Fruit fly (Drosophila melanogaster) whole organism, embryonic: ENCODE measurements around the gene CG15330.

Experiments used
- Atf-2 ChIP-seq: fragments of 200-800 bp; sonication (Bioruptor generic); optimal IDR thresholded peaks from 2 replicates; lab custom pipeline; 2016; ENCODE audit warnings: missing biosample characterization, missing genetic modification characterization
- Bdp1 ChIP-seq: fragments of 200-800 bp; sonication (Bioruptor generic); optimal IDR thresholded peaks from 3 replicates; lab custom pipeline; 2016; ENCODE audit warnings: missing biosample characterization, missing genetic modification characterization
- BtbVII ChIP-seq: fragments of 200-800 bp; sonication (Bioruptor generic); optimal IDR thresholded peaks from 3 replicates; lab custom pipeline; 2017; ENCODE audit warnings: missing biosample characterization, mild to moderate bottlenecking, missing genetic modification characterization
- CG10267 ChIP-seq: fragments of 200-800 bp; sonication (Bioruptor generic); optimal IDR thresholded peaks from 2 replicates; lab custom pipeline; 2018; ENCODE audit warnings: missing biosample characterization, mild to moderate bottlenecking, missing genetic modification characterization, moderate library complexity
- CG10654 ChIP-seq: fragments of 200-800 bp; sonication (Bioruptor generic); optimal IDR thresholded peaks from 2 replicates; lab custom pipeline; 2016; ENCODE audit warnings: missing biosample characterization, missing genetic modification characterization
- CG12155 ChIP-seq: fragments of 200-800 bp; sonication (Bioruptor generic); optimal IDR thresholded peaks from 3 replicates; lab custom pipeline; 2016; ENCODE audit warnings: missing biosample characterization, missing genetic modification characterization
- CG12219 ChIP-seq: fragments of 200-800 bp; sonication (Bioruptor generic); optimal IDR thresholded peaks from 3 replicates; lab custom pipeline; 2018; ENCODE audit warnings: missing biosample characterization, mild to moderate bottlenecking, missing genetic modification characterization
- CG13624 ChIP-seq: fragments of 200-800 bp; sonication (Bioruptor generic); optimal IDR thresholded peaks from 2 replicates; lab custom pipeline; 2016; ENCODE audit warnings: missing biosample characterization, missing genetic modification characterization
- CG15696 ChIP-seq: fragments of 200-800 bp; sonication (Bioruptor generic); optimal IDR thresholded peaks from 2 replicates; lab custom pipeline; 2019; ENCODE audit warnings: missing biosample characterization, mild to moderate bottlenecking, missing genetic modification characterization, moderate library complexity
- CG17385 ChIP-seq: fragments of 200-800 bp; sonication (Bioruptor generic); optimal IDR thresholded peaks from 3 replicates; lab custom pipeline; 2018; ENCODE audit warnings: missing biosample characterization, mild to moderate bottlenecking, missing genetic modification characterization
- CG17829 ChIP-seq: fragments of 200-800 bp; optimal IDR thresholded peaks from 2 replicates; lab custom pipeline; 2019; ENCODE audit warnings: missing biosample characterization, mild to moderate bottlenecking, missing genetic modification characterization, moderate library complexity
- CG31365 ChIP-seq: fragments of 200-800 bp; sonication (Bioruptor generic); optimal IDR thresholded peaks from 2 replicates; lab custom pipeline; 2018; ENCODE audit warnings: missing biosample characterization, mild to moderate bottlenecking, missing genetic modification characterization
- CG3281 ChIP-seq: fragments of 200-800 bp; sonication (Bioruptor generic); optimal IDR thresholded peaks from 3 replicates; lab custom pipeline; 2017; ENCODE audit warnings: missing biosample characterization, mild to moderate bottlenecking, missing genetic modification characterization
- CG33213 ChIP-seq: fragments of 200-800 bp; sonication (Bioruptor generic); optimal IDR thresholded peaks from 3 replicates; lab custom pipeline; 2016; ENCODE audit warnings: missing biosample characterization, missing genetic modification characterization
- CG3838 ChIP-seq: fragments of 200-800 bp; sonication (Bioruptor generic); optimal IDR thresholded peaks from 3 replicates; lab custom pipeline; 2016; ENCODE audit warnings: missing biosample characterization, missing genetic modification characterization
- CG42726 ChIP-seq: fragments of 200-800 bp; sonication (Bioruptor generic); IDR thresholded peaks from 2 replicates; pipeline ENCODE4 v1.3.6; 2022; ENCODE audit warnings: missing biosample characterization, missing genetic modification characterization; ENCODE audit not compliant: partially characterized antibody
- CG6272 ChIP-seq: fragments of 200-800 bp; sonication (Bioruptor generic); IDR thresholded peaks from 2 replicates; pipeline ENCODE4 v1.3.6; 2022; ENCODE audit warnings: missing biosample characterization, missing genetic modification characterization
- CG7786 ChIP-seq: fragments of 200-800 bp; sonication (Bioruptor generic); optimal IDR thresholded peaks from 2 replicates; lab custom pipeline; 2016; ENCODE audit warnings: missing biosample characterization, missing genetic modification characterization
- CG8281 ChIP-seq: fragments of 200-800 bp; sonication (Bioruptor generic); optimal IDR thresholded peaks from 2 replicates; lab custom pipeline; 2018; ENCODE audit warnings: missing biosample characterization, mild to moderate bottlenecking, missing genetic modification characterization, moderate library complexity
- CG8924 ChIP-seq: fragments of 200-800 bp; optimal IDR thresholded peaks from 3 replicates; lab custom pipeline; 2019; ENCODE audit warnings: missing biosample characterization, mild to moderate bottlenecking, missing genetic modification characterization, moderate library complexity
- CG9797 ChIP-seq: fragments of 200-800 bp; sonication (Bioruptor generic); optimal IDR thresholded peaks from 3 replicates; lab custom pipeline; 2018; ENCODE audit warnings: missing biosample characterization, mild to moderate bottlenecking, missing genetic modification characterization
- Chrac-16 ChIP-seq: fragments of 200-800 bp; sonication (Bioruptor generic); optimal IDR thresholded peaks from 3 replicates; lab custom pipeline; 2016; ENCODE audit warnings: missing biosample characterization, missing genetic modification characterization
- CkIIα-i1 ChIP-seq: fragments of 200-800 bp; sonication (Bioruptor generic); IDR thresholded peaks from 2 replicates; pipeline ENCODE4 v1.3.6; 2022; ENCODE audit warnings: missing biosample characterization, missing genetic modification characterization
- CoRest ChIP-seq: fragments of 200-800 bp; sonication (Bioruptor generic); optimal IDR thresholded peaks from 3 replicates; lab custom pipeline; 2018; ENCODE audit warnings: missing biosample characterization, mild to moderate bottlenecking, missing genetic modification characterization, moderate library complexity
- H2.0 ChIP-seq: fragments of 200-800 bp; sonication (Bioruptor generic); IDR thresholded peaks from 2 replicates; pipeline ENCODE4 v1.3.6; 2022; ENCODE audit warnings: missing biosample characterization, missing genetic modification characterization
- Nf-YA ChIP-seq: fragments of 200-800 bp; sonication (Bioruptor generic); IDR thresholded peaks from 2 replicates; pipeline ENCODE4 v1.3.6; 2022; ENCODE audit warnings: missing biosample characterization, missing genetic modification characterization
- Oaz ChIP-seq: fragments of 200-800 bp; sonication (Bioruptor generic); IDR thresholded peaks from 2 replicates; pipeline ENCODE4 v1.3.6; 2022; ENCODE audit warnings: missing biosample characterization, missing genetic modification characterization
- Pdp1 ChIP-seq, 2 experiments: fragments of 200-800 bp; sonication (Bioruptor generic); optimal IDR thresholded peaks; 3 replicates each; lab custom pipeline; 2016; ENCODE audit warnings: missing biosample characterization in 2 of 2, missing genetic modification characterization in 2 of 2, mild to moderate bottlenecking in 1 of 2, moderate library complexity in 1 of 2
- Ravus ChIP-seq: fragments of 200-800 bp; sonication (Bioruptor generic); IDR thresholded peaks from 2 replicates; pipeline ENCODE4 v1.3.6; 2022; ENCODE audit warnings: missing biosample characterization, missing genetic modification characterization
- Ssrp ChIP-seq: fragments of 200-800 bp; sonication (Bioruptor generic); optimal IDR thresholded peaks from 2 replicates; lab custom pipeline; 2018; ENCODE audit warnings: missing biosample characterization, mild to moderate bottlenecking, missing genetic modification characterization, moderate library complexity
- Xbp1 ChIP-seq: fragments of 200-800 bp; sonication (Bioruptor generic); optimal IDR thresholded peaks from 3 replicates; lab custom pipeline; 2016; ENCODE audit warnings: missing biosample characterization, mild to moderate bottlenecking, missing genetic modification characterization
- ato ChIP-seq: fragments of 200-800 bp; sonication (Bioruptor generic); IDR thresholded peaks from 2 replicates; pipeline ENCODE4 v1.3.6; 2022; ENCODE audit warnings: missing biosample characterization, missing genetic modification characterization; ENCODE audit not compliant: partially characterized antibody
- bsh ChIP-seq, 2 experiments: fragments of 200-800 bp; sonication (Bioruptor generic); optimal IDR thresholded peaks; 2 replicates each; lab custom pipeline; 2017 to 2018; ENCODE audit warnings: mild to moderate bottlenecking in 2 of 2, missing biosample characterization in 2 of 2, missing genetic modification characterization in 2 of 2, moderate library complexity in 1 of 2
- cad ChIP-seq: fragments of >200 bp; optimal IDR thresholded peaks from 2 replicates; lab custom pipeline; 2017; ENCODE audit warnings: missing biosample characterization, missing genetic modification characterization
- cg ChIP-seq: fragments of 200-800 bp; sonication (Bioruptor generic); optimal IDR thresholded peaks from 3 replicates; lab custom pipeline; 2019; ENCODE audit warnings: missing biosample characterization, mild to moderate bottlenecking, missing genetic modification characterization, moderate library complexity
- corto ChIP-seq: fragments of 200-800 bp; sonication (Bioruptor generic); optimal IDR thresholded peaks from 2 replicates; lab custom pipeline; 2016; ENCODE audit warnings: missing biosample characterization, mild to moderate bottlenecking, missing genetic modification characterization, moderate library complexity
- en ChIP-seq: fragments of 200-800 bp; sonication (Bioruptor generic); optimal IDR thresholded peaks from 2 replicates; lab custom pipeline; 2016; ENCODE audit warnings: missing biosample characterization, missing genetic modification characterization
- gcm2 ChIP-seq: fragments of 200-800 bp; sonication (Bioruptor generic); optimal IDR thresholded peaks from 2 replicates; lab custom pipeline; 2016; ENCODE audit warnings: missing biosample characterization, missing genetic modification characterization
- gro ChIP-seq: fragments of 200-800 bp; sonication (Bioruptor generic); optimal IDR thresholded peaks from 2 replicates; lab custom pipeline; 2016; ENCODE audit warnings: missing biosample characterization, missing genetic modification characterization
- ind ChIP-seq: fragments of 200-800 bp; sonication (Bioruptor generic); optimal IDR thresholded peaks from 3 replicates; lab custom pipeline; 2016; ENCODE audit warnings: missing biosample characterization, missing genetic modification characterization
- jigr1 ChIP-seq: fragments of 200-800 bp; sonication (Bioruptor generic); IDR thresholded peaks from 3 replicates; pipeline ENCODE4 v1.3.6; 2022; ENCODE audit warnings: missing biosample characterization, missing genetic modification characterization
- jumu ChIP-seq: fragments of 200-800 bp; sonication (Bioruptor generic); optimal IDR thresholded peaks from 3 replicates; lab custom pipeline; 2016; ENCODE audit warnings: missing biosample characterization, missing genetic modification characterization
- klu ChIP-seq: fragments of 200-800 bp; sonication (Bioruptor generic); IDR thresholded peaks from 2 replicates; pipeline ENCODE4 v1.3.6; 2022; ENCODE audit warnings: missing biosample characterization, missing genetic modification characterization
- nom ChIP-seq: fragments of 200-800 bp; sonication (Bioruptor generic); optimal IDR thresholded peaks from 2 replicates; lab custom pipeline; 2017; ENCODE audit warnings: missing biosample characterization, missing genetic modification characterization, mild to moderate bottlenecking, moderate library complexity, missing genetic modification reagents
- run ChIP-seq: fragments of 200-800 bp; sonication (Bioruptor generic); optimal IDR thresholded peaks from 3 replicates; lab custom pipeline; 2018; ENCODE audit warnings: missing biosample characterization, mild to moderate bottlenecking, missing genetic modification characterization
- slbo ChIP-seq: fragments of 200-800 bp; sonication (Bioruptor generic); IDR thresholded peaks from 2 replicates; pipeline ENCODE4 v1.3.6; 2022; ENCODE audit warnings: missing biosample characterization, missing genetic modification characterization
- trh ChIP-seq: fragments of 200-800 bp; sonication (Bioruptor generic); optimal IDR thresholded peaks from 2 replicates; lab custom pipeline; 2016; ENCODE audit warnings: missing biosample characterization, missing genetic modification characterization
- wdn ChIP-seq: fragments of 200-800 bp; sonication (Bioruptor generic); IDR thresholded peaks from 2 replicates; pipeline ENCODE4 v1.3.6; 2022; ENCODE audit warnings: missing biosample characterization, missing genetic modification characterization
- wek ChIP-seq: fragments of 200-800 bp; sonication (Bioruptor generic); optimal IDR thresholded peaks from 3 replicates; lab custom pipeline; 2018; ENCODE audit warnings: missing biosample characterization, mild to moderate bottlenecking, missing genetic modification characterization, moderate library complexity

CG15330 gene

DNA sequence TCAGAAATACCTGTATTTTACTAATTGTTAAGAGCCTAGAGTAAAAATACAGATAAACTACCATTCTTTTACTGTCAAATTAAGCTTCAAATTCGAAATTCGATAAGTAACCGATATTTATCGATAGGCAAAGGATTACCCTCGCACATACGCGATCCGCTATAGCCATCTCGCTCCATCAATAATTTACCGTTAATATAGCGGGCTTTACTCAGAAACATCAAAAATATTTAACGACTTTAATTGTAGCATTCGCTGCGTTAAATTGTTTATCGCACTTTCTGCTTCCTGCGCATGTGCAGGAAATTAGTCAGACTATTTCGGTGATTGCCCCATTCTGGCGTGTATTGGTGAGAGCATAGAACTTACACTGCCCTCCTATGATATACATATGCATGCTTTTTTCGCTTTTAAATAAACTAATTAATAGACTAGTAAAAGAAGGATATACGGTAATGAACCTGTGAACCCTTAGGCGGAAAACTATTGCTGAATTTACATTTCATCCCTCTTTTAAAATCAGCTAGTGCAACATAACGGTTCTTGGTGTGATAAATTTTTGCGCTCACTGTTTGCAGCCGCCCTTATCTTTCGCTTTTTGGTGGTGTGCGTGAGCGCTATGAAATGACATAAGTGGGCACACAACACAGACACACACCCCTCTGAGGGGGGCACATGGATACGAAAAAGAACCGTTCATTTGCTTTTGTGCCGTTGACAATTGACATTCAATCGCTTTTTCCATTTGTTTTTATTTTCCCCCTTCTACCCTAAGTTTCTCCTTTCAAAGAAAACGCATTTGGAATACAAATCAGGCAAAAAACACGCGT lies 47.4 kb upstream of the CG15330 start, which contains the start of the genes dpr14 and spidey (continued):
- peak; percentile 80 for TF ChIP-seq CG33213 (GFP tag; lab: Kevin White, UChicago)
- TF ChIP-seq slbo (GFP tag; lab: Robert Waterston, UW) = peak; percentile 94
- TF ChIP-seq CG15696 = peak; percentile 68
- peak; percentile 92 for TF ChIP-seq gro (GFP tag; lab: Kevin White, UChicago)
- TF ChIP-seq CkIIα-i1 (GFP tag; lab: Robert Waterston, UW) = peak; percentile 36; the same call in 1 of the 2 replicates
- TF ChIP-seq Oaz (GFP tag; lab: Robert Waterston, UW) = peak; percentile 86
- peak; percentile 90 for TF ChIP-seq Xbp1 (GFP tag; lab: Kevin White, UChicago)
- no peak for TF ChIP-seq ato (GFP tag; lab: Robert Waterston, UW)
- no peak for TF ChIP-seq corto (GFP tag; lab: Kevin White, UChicago)
- TF ChIP-seq nom = peak; percentile 63
- TF ChIP-seq jigr1 = peak; percentile 66; the same call in 2 of the 3 replicates
- peak; percentile 33 for TF ChIP-seq trh (GFP tag; lab: Kevin White, UChicago)
- TF ChIP-seq bsh (GFP tag; optimal IDR thresholded peaks at IDR 0.05; lab: Kevin White, UChicago) = peak; percentile 44 to 92
- TF ChIP-seq CG8281 = peak; percentile 61
- TF ChIP-seq CG7786 (GFP tag; lab: Kevin White, UChicago) = peak; percentile 90
- TF ChIP-seq CG3838 = peak; percentile 62
- TF ChIP-seq ind (GFP tag; lab: Kevin White, UChicago) = peak; percentile 90
- peak; percentile 83 for TF ChIP-seq Atf-2
- peak; percentile 38 for TF ChIP-seq en
- TF ChIP-seq Bdp1 (GFP tag; lab: Kevin White, UChicago) = peak; percentile 62
- peak; percentile 93 for TF ChIP-seq CG8924 (tag; lab: Kevin White, UChicago)
- TF ChIP-seq wdn (GFP tag; lab: Robert Waterston, UW) = peak; percentile 86
- peak; percentile 80 for TF ChIP-seq CG31365 (tag; lab: Kevin White, UChicago)
- peak; percentile 90 for TF ChIP-seq H2.0 (GFP tag; lab: Robert Waterston, UW)
- peak; percentile 73 for TF ChIP-seq CG10654 (GFP tag; lab: Kevin White, UChicago)
- TF ChIP-seq BtbVII (GFP tag; lab: Kevin White, UChicago) = peak; percentile 91
- peak; percentile 90 for TF ChIP-seq CG17829 (tag; lab: Kevin White, UChicago)
- peak; percentile 94 for TF ChIP-seq cg (GFP tag; lab: Kevin White, UChicago)
- TF ChIP-seq CG12219 = peak; percentile 89
- TF ChIP-seq wek = peak; percentile 71
- peak; percentile 88 to 98 for TF ChIP-seq Pdp1 (GFP tag; optimal IDR thresholded peaks at IDR 0.05; lab: Kevin White, UChicago)
- TF ChIP-seq CG42726 (GFP tag; lab: Robert Waterston, UW) = no peak
- TF ChIP-seq CG9797 (GFP tag; lab: Kevin White, UChicago) = peak; percentile 22
- peak; percentile 84 for TF ChIP-seq CG12155 (GFP tag; lab: Kevin White, UChicago)
- peak; percentile 69; the same call in 1 of the 2 replicates for TF ChIP-seq Nf-YA (GFP tag; lab: Robert Waterston, UW)
- peak; percentile 79 for TF ChIP-seq CG6272 (GFP tag; lab: Robert Waterston, UW)
- peak; percentile 81 for TF ChIP-seq Chrac-16 (GFP tag; lab: Kevin White, UChicago)
- TF ChIP-seq cad (GFP tag; lab: Kevin White, UChicago) = no peak
- peak; percentile 84 for TF ChIP-seq run (tag; lab: Kevin White, UChicago)
- TF ChIP-seq CG17385 (GFP tag; lab: Kevin White, UChicago) = peak; percentile 89
- peak; percentile 81 for TF ChIP-seq gcm2 (GFP tag; lab: Kevin White, UChicago)
- TF ChIP-seq CoRest (tag; lab: Kevin White, UChicago) = peak; percentile 92
- peak; percentile 92 for TF ChIP-seq CG3281
- TF ChIP-seq CG13624 (GFP tag; lab: Kevin White, UChicago) = peak; percentile 88
- peak; percentile 67 for TF ChIP-seq Ravus
- TF ChIP-seq CG10267 (tag; lab: Kevin White, UChicago) = peak; percentile 81
- TF ChIP-seq Ssrp (tag; lab: Kevin White, UChicago) = peak; percentile 78
- TF ChIP-seq klu = peak; percentile 77
- TF ChIP-seq jumu = peak; percentile 81
